Fruit fly (Drosophila melanogaster): ENCODE measurements around the gene RhoGAP71E.

The RhoGAP71E gene

dm6 chr3L:15563058-15563850 lies 25.4 kb upstream of the RhoGAP71E start, which contains the start of the genes CG7739 and SCCRO (continued):
- TF ChIP-seq grn (GFP tag; optimal IDR thresholded peaks at IDR 0.05) = no peak
- TF ChIP-seq hbn (GFP tag; IDR thresholded peaks at IDR 0.05; ENCODE audit: partially characterized antibody) = peak; percentile 34; the same call in 1 of the 2 replicates
- peak; percentile 36 for TF ChIP-seq CG18764 (GFP tag; optimal IDR thresholded peaks at IDR 0.05)
- no peak for TF ChIP-seq tna (GFP tag; IDR thresholded peaks at IDR 0.05; ENCODE audit: partially characterized antibody)
- TF ChIP-seq otp (GFP tag; IDR thresholded peaks at IDR 0.05) = 0 out of 3 replicates have a peak, but pooled peaks have one; percentile 31
- peak; percentile 68 for TF ChIP-seq Drgx (GFP tag; IDR thresholded peaks at IDR 0.05)
- TF ChIP-seq CG11696 (GFP tag; IDR thresholded peaks at IDR 0.05) = peak; percentile 57; the same call in 1 of the 2 replicates
- peak; percentile 81 for TF ChIP-seq CG31441 (GFP tag; IDR thresholded peaks at IDR 0.05)
- TF ChIP-seq Oaz (GFP tag; IDR thresholded peaks at IDR 0.05) = 0 out of 2 replicates have a peak, but pooled peaks have one; percentile 45
- TF ChIP-seq jumu (GFP tag; optimal IDR thresholded peaks at IDR 0.05) = peak; percentile 32
- no peak for TF ChIP-seq Hr78 (GFP tag; optimal IDR thresholded peaks at IDR 0.05)
- TF ChIP-seq CHES-1-like (GFP tag; optimal IDR thresholded peaks at IDR 0.05) = peak; percentile 46
- TF ChIP-seq Stat92E (GFP tag; optimal IDR thresholded peaks at IDR 0.05) = no peak
- peak; percentile 46 for TF ChIP-seq lilli (GFP tag; optimal IDR thresholded peaks at IDR 0.05)
- no peak for TF ChIP-seq D (optimal IDR thresholded peaks at IDR 0.05)
- TF ChIP-seq D (GFP tag; optimal IDR thresholded peaks at IDR 0.05) = no peak
- TF ChIP-seq insv (GFP tag; optimal IDR thresholded peaks at IDR 0.05) = no peak
- TF ChIP-seq ems (GFP tag; optimal IDR thresholded peaks at IDR 0.05) = peak; percentile 52
- TF ChIP-seq az2 (GFP tag; optimal IDR thresholded peaks at IDR 0.05) = peak; percentile 15
- TF ChIP-seq Blimp-1 (GFP tag; optimal IDR thresholded peaks at IDR 0.05) = no peak
- peak; percentile 47; the same call in 1 of the 2 replicates for TF ChIP-seq sisA (GFP tag; IDR thresholded peaks at IDR 0.05)
- peak; percentile 25 for TF ChIP-seq CG3281 (GFP tag; optimal IDR thresholded peaks at IDR 0.05)
- no peak for TF ChIP-seq da (GFP tag; optimal IDR thresholded peaks at IDR 0.05)
- TF ChIP-seq gt (GFP tag; IDR thresholded peaks at IDR 0.05) = no peak
- no peak for TF ChIP-seq CG1529 (GFP tag; optimal IDR thresholded peaks at IDR 0.05)
- 0 out of 2 replicates have a peak, but pooled peaks have one; percentile 15 for TF ChIP-seq CG14667 (GFP tag; IDR thresholded peaks at IDR 0.05)
- no peak for TF ChIP-seq jigr1 (GFP tag; IDR thresholded peaks at IDR 0.05)
- TF ChIP-seq CG12071 (GFP tag; optimal IDR thresholded peaks at IDR 0.05) = no peak
- no peak for TF ChIP-seq chif (GFP tag; optimal IDR thresholded peaks at IDR 0.05)
- no peak for TF ChIP-seq sd (tag; optimal IDR thresholded peaks at IDR 0.05)
- TF ChIP-seq pan (optimal IDR thresholded peaks at IDR 0.05) = no peak
- peak in 1 of 2 experiments; percentile 85 for TF ChIP-seq pan (GFP tag; optimal IDR thresholded peaks at IDR 0.05 in 1 of 2, IDR thresholded peaks at IDR 0.05 in 1 of 2)
- TF ChIP-seq Trl (optimal IDR thresholded peaks at IDR 0.05) = no peak
- TF ChIP-seq Trl (GFP tag; optimal IDR thresholded peaks at IDR 0.05) = peak; percentile 31
- TF ChIP-seq run (tag; optimal IDR thresholded peaks at IDR 0.05) = no peak
- peak; percentile 53; the same call in 1 of the 2 replicates for TF ChIP-seq CG8765 (GFP tag; IDR thresholded peaks at IDR 0.05)
- TF ChIP-seq Hmr (GFP tag; optimal IDR thresholded peaks at IDR 0.05) = peak; percentile 42
- no peak for TF ChIP-seq Camta (GFP tag; optimal IDR thresholded peaks at IDR 0.05)
- peak; percentile 81 for TF ChIP-seq H2.0 (GFP tag; IDR thresholded peaks at IDR 0.05)
- peak; percentile 75 for TF ChIP-seq Ptx1 (GFP tag; IDR thresholded peaks at IDR 0.05)
- TF ChIP-seq croc (GFP tag; conservative IDR thresholded peaks at IDR 0.05) = no peak
- TF ChIP-seq kah (GFP tag; optimal IDR thresholded peaks at IDR 0.05) = no peak
- peak in 1 of 2 experiments; percentile 3 for TF ChIP-seq Pdp1 (GFP tag; optimal IDR thresholded peaks at IDR 0.05)
- TF ChIP-seq CG31365 (tag; optimal IDR thresholded peaks at IDR 0.05) = no peak
- peak; percentile 71 for TF ChIP-seq Xbp1 (GFP tag; optimal IDR thresholded peaks at IDR 0.05)
- peak; percentile 54 for TF ChIP-seq CG4424 (GFP tag; optimal IDR thresholded peaks at IDR 0.05)
- TF ChIP-seq abd-A (tag; optimal IDR thresholded peaks at IDR 0.05) = no peak
- peak; percentile 80 for TF ChIP-seq E2f1 (GFP tag; IDR thresholded peaks at IDR 0.05)
- TF ChIP-seq sr (GFP tag; IDR thresholded peaks at IDR 0.05) = no peak
- no peak for TF ChIP-seq Hr39 (optimal IDR thresholded peaks at IDR 0.05)

Measured in whole organism, embryonic.